Worm (Caenorhabditis elegans) whole organism, midembryonic: ENCODE data around the gene syg-2.

Source experiments
- T22C8.4 ChIP-seq: fragments of 200-800 bp; sonication (Bioruptor generic); IDR thresholded peaks from 2 replicates; pipeline ENCODE4 v1.3.6; 2022; ENCODE audit warnings: missing genetic modification characterization, missing compliant biosample characterization
- cog-1 ChIP-seq: sonication (generic microtip); optimal IDR thresholded peaks from 2 replicates; lab custom pipeline; 2016; ENCODE audit warnings: missing genetic modification characterization, missing compliant biosample characterization
- flt-1 ChIP-seq: fragments of 200-800 bp; sonication (Bioruptor generic); IDR thresholded peaks from 2 replicates; pipeline ENCODE4 v1.3.6; 2022; ENCODE audit warnings: missing genetic modification characterization, missing compliant biosample characterization
- klf-2 ChIP-seq: fragments of 200-800 bp; sonication (Bioruptor generic); conservative IDR thresholded peaks from 2 replicates; pipeline ENCODE4 v1.3.6; 2022; ENCODE audit warnings: missing genetic modification reagents, missing genetic modification characterization, missing compliant biosample characterization
- med-1 ChIP-seq: sonication (generic microtip); optimal IDR thresholded peaks from 2 replicates; lab custom pipeline; 2017; ENCODE audit warnings: missing genetic modification characterization, mild to moderate bottlenecking, missing compliant biosample characterization, antibody characterized with exemption, missing genetic modification reagents; ENCODE audit not compliant: insufficient read depth
- ref-1 ChIP-seq: fragments of 200-800 bp; sonication (Bioruptor generic); conservative IDR thresholded peaks from 2 replicates; pipeline ENCODE4 v1.3.6; 2022; ENCODE audit warnings: missing genetic modification reagents, missing genetic modification characterization, missing compliant biosample characterization
- tab-1 ChIP-seq: fragments of 200-800 bp; sonication (Bioruptor generic); IDR thresholded peaks from 2 replicates; pipeline ENCODE4 v1.3.6; 2022; ENCODE audit warnings: missing genetic modification characterization, missing compliant biosample characterization
- ztf-23 ChIP-seq: fragments of 200-800 bp; sonication (Bioruptor generic); IDR thresholded peaks from 2 replicates; pipeline ENCODE4 v1.3.6; 2022; ENCODE audit warnings: missing genetic modification reagents, missing genetic modification characterization, missing compliant biosample characterization
- ztf-29 ChIP-seq: fragments of 200-800 bp; sonication (Bioruptor generic); IDR thresholded peaks from 2 replicates; pipeline ENCODE4 v1.3.6; 2022; ENCODE audit warnings: missing genetic modification reagents, missing genetic modification characterization, missing compliant biosample characterization

The syg-2 gene

ce11 chrX:14654668-14655067 lies at the start of gene syg-2:
syg-2 (plus strand) TSS chrX:14654968.
- TF ChIP-seq ztf-29 (GFP tag; lab: Robert Waterston, UW) (no peak), tab-1 (GFP tag; lab: Robert Waterston, UW) (no peak), T22C8.4 (GFP tag; lab: Robert Waterston, UW) (no peak), cog-1 (tag; lab: Kevin White, UChicago) (no peak), flt-1 (no peak), med-1 (GFP tag; lab: Kevin White, UChicago) (no peak), ref-1 (GFP tag; lab: Robert Waterston, UW) (no peak), klf-2 (no peak), ztf-23 (GFP tag; lab: Robert Waterston, UW) (no peak)

ce11 chrX:14607770-14608169 lies 47.0 kb upstream of the syg-2 start:
- TF ChIP-seq klf-2 (no peak), cog-1 (tag; lab: Kevin White, UChicago) (no peak), med-1 (GFP tag; lab: Kevin White, UChicago) (no peak), T22C8.4 (GFP tag; lab: Robert Waterston, UW) (no peak), ref-1 (GFP tag; lab: Robert Waterston, UW) (no peak), flt-1 (no peak), ztf-29 (GFP tag; lab: Robert Waterston, UW) (no peak), ztf-23 (GFP tag; lab: Robert Waterston, UW) (no peak), tab-1 (GFP tag; lab: Robert Waterston, UW) (no peak)

ce11 chrX:14610093-14610763 lies 44.5 kb upstream of the syg-2 start:
- TF ChIP-seq cog-1 (tag; lab: Kevin White, UChicago) (no peak), T22C8.4 (GFP tag; lab: Robert Waterston, UW) (0 out of 2 replicates have a peak, but pooled peaks have one; percentile 9), ref-1 (GFP tag; lab: Robert Waterston, UW) (no peak), ztf-23 (GFP tag; lab: Robert Waterston, UW) (peak; percentile 12; the same call in 1 of the 2 replicates), flt-1 (peak; percentile 54; the same call in 1 of the 2 replicates), ztf-29 (GFP tag; lab: Robert Waterston, UW) (no peak), tab-1 (GFP tag; lab: Robert Waterston, UW) (no peak), med-1 (GFP tag; lab: Kevin White, UChicago) (no peak)

ce11 chrX:14611074-14611473 lies 43.7 kb upstream of the syg-2 start, which contains the start of gene rbc-1:
rbc-1 (plus strand) TSS chrX:14611374.
- TF ChIP-seq cog-1 (tag; lab: Kevin White, UChicago) (no peak), flt-1 (no peak)

- TF ChIP-seq med-1 (GFP tag; lab: Kevin White, UChicago) (no peak), klf-2 (no peak), ztf-29 (GFP tag; lab: Robert Waterston, UW) (no peak), flt-1 (no peak), tab-1 (GFP tag; lab: Robert Waterston, UW) (no peak), cog-1 (tag; lab: Kevin White, UChicago) (no peak), T22C8.4 (GFP tag; lab: Robert Waterston, UW) (no peak), ztf-23 (GFP tag; lab: Robert Waterston, UW) (no peak), ref-1 (GFP tag; lab: Robert Waterston, UW) (no peak)
These were observed 33.6 kb upstream of the syg-2 start for ce11 chrX:14621207-14621606.

DNA sequence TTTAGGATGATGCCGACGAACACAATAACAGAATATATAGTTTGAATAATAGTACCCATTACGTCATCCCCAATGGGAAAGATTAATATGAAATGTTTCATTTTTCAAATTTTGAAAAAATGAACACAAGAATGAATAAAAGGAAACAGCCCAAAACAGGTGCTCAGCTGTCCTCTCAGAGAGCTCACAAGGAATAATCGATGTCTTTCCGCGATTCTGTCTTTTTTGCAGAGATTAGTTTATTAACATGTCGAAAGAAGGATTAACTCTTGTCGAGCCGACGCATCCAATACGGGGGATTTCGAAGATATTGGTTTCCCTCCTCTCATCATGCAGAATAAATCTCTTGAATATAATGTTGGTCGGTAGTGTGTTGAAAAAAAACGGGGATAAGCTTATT lies 26.0 kb upstream of the syg-2 start, which contains the start of gene F54E4.2:
F54E4.2 (minus strand) TSS at position 101 of the 400 bp plus-strand sequence.
- TF ChIP-seq flt-1 (no peak), tab-1 (GFP tag; lab: Robert Waterston, UW) (no peak), ref-1 (GFP tag; lab: Robert Waterston, UW) (no peak), cog-1 (tag; lab: Kevin White, UChicago) (no peak), ztf-29 (GFP tag; lab: Robert Waterston, UW) (no peak)

- TF ChIP-seq med-1 (GFP tag; lab: Kevin White, UChicago) = no peak
- TF ChIP-seq flt-1 = no peak
- no peak for TF ChIP-seq T22C8.4 (GFP tag; lab: Robert Waterston, UW)
- TF ChIP-seq cog-1 (tag; lab: Kevin White, UChicago) = no peak
- TF ChIP-seq ztf-23 (GFP tag; lab: Robert Waterston, UW) = no peak
- TF ChIP-seq ztf-29 (GFP tag; lab: Robert Waterston, UW) = no peak
- TF ChIP-seq klf-2 = no peak
- no peak for TF ChIP-seq tab-1 (GFP tag; lab: Robert Waterston, UW)
- TF ChIP-seq ref-1 (GFP tag; lab: Robert Waterston, UW) = no peak
These were observed 21.1 kb upstream of the syg-2 start for ce11 chrX:14633679-14634078.

- TF ChIP-seq flt-1 (no peak), T22C8.4 (GFP tag; lab: Robert Waterston, UW) (no peak)
These were observed 18.6 kb upstream of the syg-2 start, which contains the start of gene F54E4.3 for ce11 chrX:14636157-14636556. F54E4.3 (minus strand) TSS chrX:14636421.

ce11 chrX:14636712-14637111 lies 18.1 kb upstream of the syg-2 start:
- TF ChIP-seq tab-1 (GFP tag; lab: Robert Waterston, UW) (peak; percentile 67), klf-2 (no peak), flt-1 (peak; percentile 36; the same call in 1 of the 2 replicates)

DNA sequence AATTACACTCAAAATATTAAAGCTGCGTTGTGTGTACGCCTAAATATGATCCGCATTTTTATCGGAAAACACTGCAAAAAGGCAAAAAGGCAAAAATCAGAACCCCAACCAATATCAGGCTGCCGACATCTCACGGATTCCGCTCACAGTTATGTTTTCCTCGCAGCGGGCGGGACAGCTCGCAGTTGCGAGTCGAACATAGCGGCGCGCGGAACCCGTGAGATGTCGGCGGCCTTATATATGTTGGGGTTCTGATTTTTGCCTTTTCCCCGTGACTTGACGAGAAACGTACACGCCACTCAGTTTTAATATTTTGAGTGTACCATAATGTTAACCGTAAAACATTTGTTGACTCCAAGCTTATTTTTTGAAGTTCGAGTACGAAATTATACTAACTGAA lies 17.3 kb upstream of the syg-2 start:
- TF ChIP-seq T22C8.4 (GFP tag; lab: Robert Waterston, UW) = no peak
- no peak for TF ChIP-seq cog-1 (tag; lab: Kevin White, UChicago)
- TF ChIP-seq flt-1 = no peak
- no peak for TF ChIP-seq med-1 (GFP tag; lab: Kevin White, UChicago)
- TF ChIP-seq klf-2 = no peak
- TF ChIP-seq ztf-23 (GFP tag; lab: Robert Waterston, UW) = no peak
- TF ChIP-seq ref-1 (GFP tag; lab: Robert Waterston, UW) = no peak
- TF ChIP-seq tab-1 (GFP tag; lab: Robert Waterston, UW) = no peak
- no peak for TF ChIP-seq ztf-29 (GFP tag; lab: Robert Waterston, UW)
